Fruit fly (Drosophila melanogaster) whole organism, embryonic: ENCODE measurements around the gene Trhn.

Source experiments
- Blimp-1 ChIP-seq: fragments of 200-800 bp; sonication (Bioruptor generic); optimal IDR thresholded peaks from 3 replicates; lab custom pipeline; 2018; ENCODE audit warnings: missing biosample characterization, missing genetic modification characterization, mild to moderate bottlenecking, moderate library complexity, missing genetic modification reagents
- CG10209 ChIP-seq: fragments of 200-800 bp; sonication (Bioruptor generic); optimal IDR thresholded peaks from 3 replicates; lab custom pipeline; 2017; ENCODE audit warnings: missing biosample characterization, mild to moderate bottlenecking, missing genetic modification characterization, missing genetic modification reagents
- CG11456 ChIP-seq: fragments of 200-800 bp; sonication (Bioruptor generic); IDR thresholded peaks from 3 replicates; pipeline ENCODE4 v1.3.6; 2022; ENCODE audit warnings: missing biosample characterization, missing genetic modification characterization
- CG11504 ChIP-seq: fragments of 200-800 bp; sonication (Bioruptor generic); optimal IDR thresholded peaks from 3 replicates; lab custom pipeline; 2019; ENCODE audit warnings: missing biosample characterization, mild to moderate bottlenecking, missing genetic modification characterization, moderate library complexity
- CG12391 ChIP-seq: fragments of 200-800 bp; sonication (Bioruptor generic); optimal IDR thresholded peaks from 3 replicates; lab custom pipeline; 2018; ENCODE audit warnings: missing biosample characterization, mild to moderate bottlenecking, missing genetic modification characterization, moderate library complexity
- CG12744 ChIP-seq: fragments of 200-800 bp; sonication (Bioruptor generic); optimal IDR thresholded peaks from 2 replicates; lab custom pipeline; 2016; ENCODE audit warnings: missing biosample characterization, missing genetic modification characterization
- CG15269 ChIP-seq: fragments of 200-800 bp; sonication (Bioruptor generic); optimal IDR thresholded peaks from 2 replicates; lab custom pipeline; 2018; ENCODE audit warnings: missing biosample characterization, mild to moderate bottlenecking, missing genetic modification characterization, moderate library complexity
- CG15514 ChIP-seq: fragments of 200-800 bp; sonication (Bioruptor generic); optimal IDR thresholded peaks from 3 replicates; lab custom pipeline; 2017; ENCODE audit warnings: missing biosample characterization, missing genetic modification characterization, mild to moderate bottlenecking, moderate library complexity, missing genetic modification reagents
- CG15696 ChIP-seq: fragments of 200-800 bp; sonication (Bioruptor generic); optimal IDR thresholded peaks from 2 replicates; lab custom pipeline; 2019; ENCODE audit warnings: missing biosample characterization, mild to moderate bottlenecking, missing genetic modification characterization, moderate library complexity
- CG17359 ChIP-seq: fragments of 200-800 bp; sonication (Bioruptor generic); optimal IDR thresholded peaks from 3 replicates; lab custom pipeline; 2018; ENCODE audit warnings: missing biosample characterization, mild to moderate bottlenecking, missing genetic modification characterization, moderate library complexity
- CG17385 ChIP-seq: fragments of 200-800 bp; sonication (Bioruptor generic); optimal IDR thresholded peaks from 3 replicates; lab custom pipeline; 2018; ENCODE audit warnings: missing biosample characterization, mild to moderate bottlenecking, missing genetic modification characterization
- CG18599 ChIP-seq: fragments of 200-800 bp; sonication (Bioruptor generic); optimal IDR thresholded peaks from 3 replicates; lab custom pipeline; 2017; ENCODE audit warnings: missing biosample characterization, missing genetic modification characterization, mild to moderate bottlenecking, moderate library complexity, missing genetic modification reagents
- CG2712 ChIP-seq: fragments of 200-800 bp; optimal IDR thresholded peaks from 3 replicates; lab custom pipeline; 2019; ENCODE audit warnings: missing biosample characterization, mild to moderate bottlenecking, missing genetic modification characterization, moderate library complexity
- CG31441 ChIP-seq: fragments of 200-800 bp; sonication (Bioruptor generic); IDR thresholded peaks from 2 replicates; pipeline ENCODE4 v1.3.6; 2022; ENCODE audit warnings: missing biosample characterization, missing genetic modification characterization
- CG32772 ChIP-seq: fragments of 200-800 bp; sonication (Bioruptor generic); IDR thresholded peaks from 2 replicates; pipeline ENCODE4 v1.3.6; 2022; ENCODE audit warnings: missing biosample characterization, missing genetic modification characterization
- CG5245 ChIP-seq: fragments of 200-800 bp; sonication (Bioruptor generic); optimal IDR thresholded peaks from 3 replicates; lab custom pipeline; 2016; ENCODE audit warnings: missing biosample characterization, missing genetic modification characterization
- CG7271 ChIP-seq: fragments of 200-800 bp; sonication (Bioruptor generic); optimal IDR thresholded peaks from 2 replicates; lab custom pipeline; 2018; ENCODE audit warnings: missing biosample characterization, mild to moderate bottlenecking, missing genetic modification characterization, moderate library complexity
- CG8388 ChIP-seq: fragments of 200-800 bp; sonication (Bioruptor generic); optimal IDR thresholded peaks from 2 replicates; lab custom pipeline; 2019; ENCODE audit warnings: missing biosample characterization, mild to moderate bottlenecking, missing genetic modification characterization, moderate library complexity
- CoRest ChIP-seq: fragments of 200-800 bp; sonication (Bioruptor generic); optimal IDR thresholded peaks from 3 replicates; lab custom pipeline; 2018; ENCODE audit warnings: missing biosample characterization, mild to moderate bottlenecking, missing genetic modification characterization, moderate library complexity
- Doc3 ChIP-seq: fragments of 200-800 bp; sonication (Bioruptor generic); IDR thresholded peaks from 3 replicates; pipeline ENCODE4 v1.3.6; 2022; ENCODE audit warnings: missing biosample characterization, missing genetic modification characterization; ENCODE audit not compliant: partially characterized antibody
- Ets65A ChIP-seq: fragments of 200-800 bp; sonication (Bioruptor generic); peaks from one replicate; lab custom pipeline; 2016; ENCODE audit warnings: missing biosample characterization, missing genetic modification characterization
- Fer1 ChIP-seq: fragments of 200-800 bp; sonication (Bioruptor generic); optimal IDR thresholded peaks from 2 replicates; lab custom pipeline; 2017; ENCODE audit warnings: missing biosample characterization, mild to moderate bottlenecking, missing genetic modification characterization
- HHEX ChIP-seq: fragments of 200-800 bp; sonication (Bioruptor generic); optimal IDR thresholded peaks from 3 replicates; lab custom pipeline; 2017; ENCODE audit warnings: missing biosample characterization, mild to moderate bottlenecking, missing genetic modification characterization, missing genetic modification reagents
- Max ChIP-seq: fragments of 200-800 bp; sonication (Bioruptor generic); optimal IDR thresholded peaks from 2 replicates; lab custom pipeline; 2016; ENCODE audit warnings: missing biosample characterization, mild to moderate bottlenecking, missing genetic modification characterization
- Meics ChIP-seq: fragments of 200-800 bp; sonication (Bioruptor generic); optimal IDR thresholded peaks from 2 replicates; lab custom pipeline; 2017; ENCODE audit warnings: missing biosample characterization, mild to moderate bottlenecking, missing genetic modification characterization
- Myb ChIP-seq: fragments of 200-800 bp; sonication (Bioruptor generic); optimal IDR thresholded peaks from 2 replicates; lab custom pipeline; 2016; ENCODE audit warnings: missing biosample characterization, missing genetic modification characterization
- NC2α ChIP-seq: fragments of 200-800 bp; sonication (Bioruptor generic); optimal IDR thresholded peaks from 2 replicates; lab custom pipeline; 2016; ENCODE audit warnings: missing biosample characterization, missing genetic modification characterization
- PHDP ChIP-seq: fragments of 200-800 bp; sonication (Bioruptor generic); optimal IDR thresholded peaks from 3 replicates; lab custom pipeline; 2018; ENCODE audit warnings: missing biosample characterization, mild to moderate bottlenecking, missing genetic modification characterization, moderate library complexity
- Rfx ChIP-seq: fragments of 200-800 bp; sonication (Bioruptor generic); IDR thresholded peaks from 2 replicates; pipeline ENCODE4 v1.3.6; 2022; ENCODE audit warnings: missing biosample characterization, missing genetic modification characterization
- Rx ChIP-seq: fragments of 200-800 bp; sonication (Bioruptor generic); IDR thresholded peaks from 2 replicates; pipeline ENCODE4 v1.3.6; 2022; ENCODE audit warnings: missing biosample characterization, missing genetic modification characterization
- abd-A ChIP-seq: fragments of 200-800 bp; sonication (Bioruptor generic); optimal IDR thresholded peaks from 3 replicates; lab custom pipeline; 2019; ENCODE audit warnings: missing biosample characterization, mild to moderate bottlenecking, missing genetic modification characterization, moderate library complexity
- disco-r ChIP-seq: fragments of 200-800 bp; sonication (Bioruptor generic); optimal IDR thresholded peaks from 2 replicates; lab custom pipeline; 2016; ENCODE audit warnings: missing biosample characterization, missing genetic modification characterization
- dysf ChIP-seq: fragments of 200-800 bp; sonication (Bioruptor generic); IDR thresholded peaks from 3 replicates; pipeline ENCODE4 v1.3.6; 2022; ENCODE audit warnings: missing biosample characterization, missing genetic modification characterization
- emc ChIP-seq: fragments of 200-800 bp; sonication (Bioruptor generic); optimal IDR thresholded peaks from 2 replicates; lab custom pipeline; 2016; ENCODE audit warnings: missing biosample characterization, missing genetic modification characterization
- ewg ChIP-seq: fragments of 200-800 bp; sonication (Bioruptor generic); optimal IDR thresholded peaks from 3 replicates; lab custom pipeline; 2017; ENCODE audit warnings: mild to moderate bottlenecking, missing biosample characterization, missing genetic modification reagents, missing genetic modification characterization
- her ChIP-seq: fragments of 200-800 bp; sonication (Bioruptor generic); optimal IDR thresholded peaks from 2 replicates; lab custom pipeline; 2016; ENCODE audit warnings: missing biosample characterization, missing genetic modification characterization
- lab ChIP-seq: fragments of 200-800 bp; sonication (Bioruptor generic); optimal IDR thresholded peaks from 3 replicates; lab custom pipeline; 2017; ENCODE audit warnings: missing biosample characterization, missing genetic modification characterization, mild to moderate bottlenecking, moderate library complexity, missing genetic modification reagents
- lola ChIP-seq, 3 experiments: fragments of >200 bp in 2 of 3; fragments of 200-800 bp in 1 of 3; sonication (Bioruptor generic) in 1 of 3; optimal IDR thresholded peaks; 2 replicates each; lab custom pipeline; 2017 to 2019; ENCODE audit warnings: missing biosample characterization in 3 of 3, missing genetic modification characterization in 3 of 3, mild to moderate bottlenecking in 1 of 3, moderate library complexity in 1 of 3
- nerfin-1 ChIP-seq: fragments of 200-800 bp; sonication (Bioruptor generic); optimal IDR thresholded peaks from 3 replicates; lab custom pipeline; 2019; ENCODE audit warnings: missing biosample characterization, mild to moderate bottlenecking, missing genetic modification characterization, moderate library complexity
- nerfin-2 ChIP-seq: fragments of 200-800 bp; sonication (Bioruptor generic); IDR thresholded peaks from 2 replicates; pipeline ENCODE4 v1.3.6; 2022; ENCODE audit warnings: missing biosample characterization, missing genetic modification characterization; ENCODE audit not compliant: partially characterized antibody
- pb ChIP-seq: fragments of 200-800 bp; sonication (Bioruptor generic); optimal IDR thresholded peaks from 3 replicates; lab custom pipeline; 2016; ENCODE audit warnings: missing biosample characterization, missing genetic modification characterization
- psq ChIP-seq: fragments of 200-800 bp; sonication (Bioruptor generic); optimal IDR thresholded peaks from 2 replicates; lab custom pipeline; 2017; ENCODE audit warnings: missing biosample characterization, missing genetic modification characterization
- pzg ChIP-seq: fragments of 200-800 bp; sonication (Bioruptor generic); optimal IDR thresholded peaks from 3 replicates; lab custom pipeline; 2018; ENCODE audit warnings: missing biosample characterization, mild to moderate bottlenecking, missing genetic modification characterization, moderate library complexity
- salm ChIP-seq: fragments of 200-800 bp; sonication (Bioruptor generic); optimal IDR thresholded peaks from 2 replicates; lab custom pipeline; 2018; ENCODE audit warnings: missing biosample characterization, mild to moderate bottlenecking, missing genetic modification characterization
- sens ChIP-seq: fragments of 200-800 bp; sonication (Bioruptor generic); peaks from one replicate; lab custom pipeline; 2016; ENCODE audit warnings: missing biosample characterization, missing genetic modification characterization
- so ChIP-seq: fragments of 200-800 bp; sonication (Bioruptor generic); IDR thresholded peaks from 3 replicates; pipeline ENCODE4 v1.3.6; 2022; ENCODE audit warnings: missing biosample characterization, missing genetic modification characterization
- tap ChIP-seq: fragments of 200-800 bp; optimal IDR thresholded peaks from 3 replicates; lab custom pipeline; 2019; ENCODE audit warnings: missing biosample characterization, mild to moderate bottlenecking, missing genetic modification characterization, moderate library complexity
- vnd ChIP-seq: fragments of 200-800 bp; sonication (Bioruptor generic); IDR thresholded peaks from 3 replicates; pipeline ENCODE4 v1.3.6; 2022; ENCODE audit warnings: missing biosample characterization, missing genetic modification characterization; ENCODE audit not compliant: partially characterized antibody

Trhn gene

dm6 chr3L:1193123-1193844 is at the start of gene Trhn:
Trhn (minus strand) TSS chr3L:1193173.
- no peak for TF ChIP-seq Max (GFP tag; lab: Kevin White, UChicago)
- TF ChIP-seq CG31441: 0 out of 2 replicates have a peak, but pooled peaks have one; percentile 23
- peak; percentile 34 for TF ChIP-seq CG2712 (tag; lab: Kevin White, UChicago)
- TF ChIP-seq CG18599 (GFP tag; lab: Kevin White, UChicago): peak; percentile 62
- TF ChIP-seq tap (tag; lab: Kevin White, UChicago): peak; percentile 18
- no peak for TF ChIP-seq so (GFP tag; lab: Robert Waterston, UW)
- no peak for TF ChIP-seq CG32772 (GFP tag; lab: Robert Waterston, UW)
- no peak for TF ChIP-seq salm (tag; lab: Kevin White, UChicago)
- no peak for TF ChIP-seq vnd
- TF ChIP-seq HHEX (GFP tag; lab: Kevin White, UChicago): no peak
- no peak for TF ChIP-seq ewg (GFP tag; lab: Kevin White, UChicago)
- TF ChIP-seq CG17385 (GFP tag; lab: Kevin White, UChicago): no peak
- TF ChIP-seq CG15514 (GFP tag; lab: Kevin White, UChicago): no peak
- TF ChIP-seq nerfin-1: no peak
- TF ChIP-seq her: no peak
- no peak for TF ChIP-seq nerfin-2 (GFP tag; lab: Robert Waterston, UW)
- no peak for TF ChIP-seq CG10209 (GFP tag; lab: Kevin White, UChicago)
- peak; percentile 7 for TF ChIP-seq CG15269 (tag; lab: Kevin White, UChicago)
- no peak for TF ChIP-seq psq (GFP tag; lab: Kevin White, UChicago)
- TF ChIP-seq NC2α (GFP tag; lab: Kevin White, UChicago): no peak
- no peak for TF ChIP-seq Ets65A (GFP tag; lab: Kevin White, UChicago)
- TF ChIP-seq CG15696 (tag; lab: Kevin White, UChicago): no peak
- TF ChIP-seq Meics: peak; percentile 31
- peak; percentile 57 for TF ChIP-seq lab (GFP tag; lab: Kevin White, UChicago)
- no peak for TF ChIP-seq Rx (GFP tag; lab: Robert Waterston, UW)
- peak; percentile 4 for TF ChIP-seq CG12391 (tag; lab: Kevin White, UChicago)
- no peak for TF ChIP-seq CG11456
- TF ChIP-seq CG8388: no peak
- TF ChIP-seq abd-A (tag; lab: Kevin White, UChicago): no peak
- TF ChIP-seq PHDP (tag; lab: Kevin White, UChicago): no peak
- TF ChIP-seq Rfx (GFP tag; lab: Robert Waterston, UW): no peak; the same call in 1 of the 2 replicates
- no peak for TF ChIP-seq pb (GFP tag; lab: Kevin White, UChicago)
- peak; percentile 11; the same call in 1 of the 3 replicates for TF ChIP-seq dysf (GFP tag; lab: Robert Waterston, UW)
- no peak for TF ChIP-seq Myb
- no peak for TF ChIP-seq CG12744 (GFP tag; lab: Kevin White, UChicago)
- TF ChIP-seq disco-r (GFP tag; lab: Kevin White, UChicago): no peak
- TF ChIP-seq lola (GFP tag; optimal IDR thresholded peaks at IDR 0.05; lab: Kevin White, UChicago): no peak
- peak; percentile 10 for TF ChIP-seq CoRest (tag; lab: Kevin White, UChicago)
- peak; percentile 53 for TF ChIP-seq CG11504 (tag; lab: Kevin White, UChicago)
- peak; percentile 58 for TF ChIP-seq sens
- TF ChIP-seq CG5245: no peak
- peak; percentile 11 for TF ChIP-seq Blimp-1 (GFP tag; lab: Kevin White, UChicago)
- peak; percentile 38 for TF ChIP-seq Fer1 (GFP tag; lab: Kevin White, UChicago)
- TF ChIP-seq CG7271 (tag; lab: Kevin White, UChicago): no peak
- TF ChIP-seq pzg (GFP tag; lab: Kevin White, UChicago): no peak
- TF ChIP-seq Doc3 (GFP tag; lab: Robert Waterston, UW): no peak
- peak; percentile 36 for TF ChIP-seq CG17359 (tag; lab: Kevin White, UChicago)
- no peak for TF ChIP-seq emc
